Worm (Caenorhabditis elegans) whole organism, L2 larva: ENCODE data around the gene asg-2.

ENCODE experiments used
- C34F6.9 ChIP-seq: fragments of 150-350 bp; optimal IDR thresholded peaks from 2 replicates; lab custom pipeline; 2014; ENCODE audit warnings: missing biosample characterization, missing genetic modification characterization
- F13H6.1 ChIP-seq: sonication (generic microtip); optimal IDR thresholded peaks from 2 replicates; lab custom pipeline; 2016; ENCODE audit warnings: missing genetic modification characterization, missing compliant biosample characterization
- R02D3.7 ChIP-seq: fragments of 150-350 bp; optimal IDR thresholded peaks from 2 replicates; lab custom pipeline; 2014; ENCODE audit warnings: missing biosample characterization, missing genetic modification characterization
- Y55F3AM.14 ChIP-seq: fragments of 200-800 bp; sonication (Bioruptor generic); optimal IDR thresholded peaks from 2 replicates; lab custom pipeline; 2018; ENCODE audit warnings: mild to moderate bottlenecking, missing genetic modification characterization, missing compliant biosample characterization
- ZK546.5 ChIP-seq: sonication (generic microtip); optimal IDR thresholded peaks from 2 replicates; lab custom pipeline; 2017; ENCODE audit warnings: missing biosample characterization, missing genetic modification characterization
- ama-1 ChIP-seq: fragments of 150-350 bp; optimal IDR thresholded peaks from 2 replicates; lab custom pipeline; 2018; ENCODE audit warnings: inconsistent platforms
- blmp-1 ChIP-seq: sonication (generic microtip); optimal IDR thresholded peaks from 2 replicates; lab custom pipeline; 2017; ENCODE audit warnings: missing genetic modification characterization, mild to moderate bottlenecking, missing compliant biosample characterization, antibody characterized with exemption, moderate library complexity; ENCODE audit not compliant: insufficient read depth
- ceh-16 ChIP-seq: fragments of 150-350 bp; optimal IDR thresholded peaks from 2 replicates; lab custom pipeline; 2014; ENCODE audit warnings: missing biosample characterization, missing genetic modification characterization
- ceh-82 ChIP-seq: fragments of 150-350 bp; optimal IDR thresholded peaks from 2 replicates; lab custom pipeline; 2014; ENCODE audit warnings: missing biosample characterization, missing genetic modification characterization
- crh-2 ChIP-seq: sonication (generic microtip); optimal IDR thresholded peaks from 2 replicates; lab custom pipeline; 2017; ENCODE audit warnings: missing biosample characterization, missing genetic modification characterization
- dmd-4 ChIP-seq: sonication (generic microtip); optimal IDR thresholded peaks from 2 replicates; lab custom pipeline; 2017; ENCODE audit warnings: missing biosample characterization, missing genetic modification characterization
- egl-27 ChIP-seq: sonication (generic microtip); optimal IDR thresholded peaks from 3 replicates; lab custom pipeline; 2017; ENCODE audit warnings: missing biosample characterization, missing genetic modification reagents, missing genetic modification characterization
- elt-3 ChIP-seq: sonication (generic microtip); optimal IDR thresholded peaks from 2 replicates; lab custom pipeline; 2017; ENCODE audit warnings: missing biosample characterization, missing genetic modification characterization
- fos-1 ChIP-seq: fragments of 150-350 bp; optimal IDR thresholded peaks from 2 replicates; lab custom pipeline; 2014; ENCODE audit warnings: missing biosample characterization, missing genetic modification characterization
- gmeb-1 ChIP-seq: fragments of 150-350 bp; optimal IDR thresholded peaks from 2 replicates; lab custom pipeline; 2014; ENCODE audit warnings: missing biosample characterization, missing genetic modification characterization
- lin-11 ChIP-seq: fragments of 150-350 bp; sonication (generic microtip); optimal IDR thresholded peaks from 2 replicates; lab custom pipeline; 2014; ENCODE audit warnings: missing biosample characterization, missing genetic modification characterization, inconsistent platforms, mixed read lengths
- lin-13 ChIP-seq: fragments of 150-350 bp; optimal IDR thresholded peaks from 2 replicates; lab custom pipeline; 2014; ENCODE audit warnings: missing biosample characterization, missing genetic modification reagents, missing genetic modification characterization
- lin-39 ChIP-seq: fragments of 150-350 bp; optimal IDR thresholded peaks from 2 replicates; lab custom pipeline; 2014; ENCODE audit warnings: missing biosample characterization, missing genetic modification reagents, missing genetic modification characterization
- lsy-2 ChIP-seq, 2 experiments: fragments of 150-350 bp in 1 of 2; sonication (generic microtip) in 1 of 2; optimal IDR thresholded peaks; 2 replicates each; lab custom pipeline; 2014 to 2017; ENCODE audit warnings: missing biosample characterization in 2 of 2, missing genetic modification characterization in 2 of 2
- mab-5 ChIP-seq: fragments of 150-350 bp; optimal IDR thresholded peaks from 2 replicates; lab custom pipeline; 2014; ENCODE audit warnings: missing biosample characterization, missing genetic modification characterization
- mdl-1 ChIP-seq, 2 experiments: fragments of 150-350 bp in 1 of 2; sonication (generic microtip) in 1 of 2; optimal IDR thresholded peaks; 2 replicates each; lab custom pipeline; 2017; ENCODE audit warnings: missing biosample characterization in 2 of 2, missing genetic modification characterization in 2 of 2
- nhr-10 ChIP-seq: sonication (generic microtip); optimal IDR thresholded peaks from 2 replicates; lab custom pipeline; 2017; ENCODE audit warnings: missing biosample characterization, missing genetic modification characterization
- nhr-129 ChIP-seq: fragments of 150-350 bp; optimal IDR thresholded peaks from 2 replicates; lab custom pipeline; 2014; ENCODE audit warnings: missing biosample characterization, missing genetic modification characterization
- nhr-21 ChIP-seq: fragments of 150-350 bp; optimal IDR thresholded peaks from 2 replicates; lab custom pipeline; 2014; ENCODE audit warnings: missing biosample characterization, missing genetic modification characterization
- nhr-23 ChIP-seq: fragments of 150-350 bp; optimal IDR thresholded peaks from 2 replicates; lab custom pipeline; 2014; ENCODE audit warnings: missing biosample characterization, missing genetic modification reagents, missing genetic modification characterization
- nhr-237 ChIP-seq: fragments of 150-350 bp; optimal IDR thresholded peaks from 2 replicates; lab custom pipeline; 2014; ENCODE audit warnings: missing biosample characterization, missing genetic modification characterization
- sem-4 ChIP-seq: fragments of 150-350 bp; optimal IDR thresholded peaks from 2 replicates; lab custom pipeline; 2014; ENCODE audit warnings: missing biosample characterization, missing genetic modification reagents, missing genetic modification characterization
- skn-1 ChIP-seq: sonication (generic microtip); optimal IDR thresholded peaks from 2 replicates; lab custom pipeline; 2017; ENCODE audit warnings: missing biosample characterization, missing genetic modification characterization
- sma-3 ChIP-seq: sonication (generic microtip); optimal IDR thresholded peaks from 2 replicates; lab custom pipeline; 2016; ENCODE audit warnings: missing genetic modification reagents, missing genetic modification characterization, missing compliant biosample characterization
- sma-9 ChIP-seq, 2 experiments: fragments of 150-350 bp in 1 of 2; sonication (generic microtip) in 1 of 2; optimal IDR thresholded peaks; 2 replicates each; lab custom pipeline; 2014 to 2016; ENCODE audit warnings: missing genetic modification characterization in 2 of 2, mild to moderate bottlenecking in 1 of 2, missing biosample characterization in 1 of 2, missing compliant biosample characterization in 1 of 2, missing genetic modification reagents in 1 of 2, moderate library complexity in 1 of 2
- unc-39 ChIP-seq: fragments of 150-350 bp; optimal IDR thresholded peaks from 2 replicates; lab custom pipeline; 2014; ENCODE audit warnings: missing biosample characterization, missing genetic modification characterization
- unc-55 ChIP-seq: fragments of 150-350 bp; sonication (generic microtip); optimal IDR thresholded peaks from 3 replicates; lab custom pipeline; 2014; ENCODE audit warnings: missing biosample characterization, missing genetic modification reagents, missing genetic modification characterization
- unc-62 ChIP-seq: fragments of 150-350 bp; optimal IDR thresholded peaks from 2 replicates; lab custom pipeline; 2014; ENCODE audit warnings: missing biosample characterization, missing genetic modification reagents, missing genetic modification characterization
- ztf-1 ChIP-seq: fragments of 200-800 bp; sonication (Bioruptor generic); conservative IDR thresholded peaks from 2 replicates; pipeline ENCODE4 v1.3.6; 2022; ENCODE audit warnings: missing genetic modification characterization, missing compliant biosample characterization
- ztf-11 ChIP-seq: sonication (generic microtip); optimal IDR thresholded peaks from 2 replicates; lab custom pipeline; 2017; ENCODE audit warnings: missing biosample characterization, missing genetic modification characterization
- ztf-4 ChIP-seq: fragments of 150-350 bp; optimal IDR thresholded peaks from 2 replicates; lab custom pipeline; 2014; ENCODE audit warnings: missing biosample characterization, missing genetic modification characterization

Gene asg-2

ce11 chrX:6792281-6793003 is 48.6 kb upstream of the asg-2 start:
- TF ChIP-seq crh-2 (tag; lab: Kevin White, UChicago) = peak; percentile 52
- no peak for TF ChIP-seq nhr-237
- TF ChIP-seq unc-39 (tag; lab: Kevin White, UChicago) = no peak
- TF ChIP-seq lin-13 (GFP tag; lab: Kevin White, UChicago) = peak; percentile 1
- no peak for TF ChIP-seq dmd-4 (tag; lab: Kevin White, UChicago)
- peak; percentile 44 for TF ChIP-seq gmeb-1 (tag; lab: Kevin White, UChicago)
- TF ChIP-seq ama-1 (lab: Kevin White, UChicago) = no peak
- no peak for TF ChIP-seq lin-39
- TF ChIP-seq fos-1 (tag; lab: Kevin White, UChicago) = peak; percentile 65
- TF ChIP-seq ztf-11 (tag; lab: Kevin White, UChicago) = no peak
- peak; percentile 49 for TF ChIP-seq sma-9 (GFP tag; optimal IDR thresholded peaks at IDR 0.05; lab: Kevin White, UChicago)
- TF ChIP-seq sma-9 (tag; optimal IDR thresholded peaks at IDR 0.05; lab: Kevin White, UChicago) = no peak
- TF ChIP-seq F13H6.1 (tag; lab: Kevin White, UChicago) = peak; percentile 3
- no peak for TF ChIP-seq nhr-21 (tag; lab: Kevin White, UChicago)
- TF ChIP-seq, all 48 proteins: peak for 6

ce11 chrX:6795843-6796521 is 45.1 kb upstream of the asg-2 start:
- TF ChIP-seq C34F6.9 (tag; lab: Kevin White, UChicago) (no peak), fos-1 (tag; lab: Kevin White, UChicago) (peak; percentile 44), ceh-16 (peak; percentile 87)

- TF ChIP-seq mdl-1 (tag; optimal IDR thresholded peaks at IDR 0.05; lab: Kevin White, UChicago) (no peak), C34F6.9 (tag; lab: Kevin White, UChicago) (no peak), R02D3.7 (tag; lab: Kevin White, UChicago) (no peak), nhr-23 (tag; lab: Kevin White, UChicago) (no peak)
Observed at ce11 chrX:6799776-6800175, 41.3 kb upstream of the asg-2 start, which contains the start of gene M03A8.3. Gene M03A8.3 (plus strand): TSS chrX:6800053.

- TF ChIP-seq ceh-82 (tag; lab: Kevin White, UChicago) = no peak
- no peak for TF ChIP-seq egl-27 (tag; lab: Kevin White, UChicago)
- TF ChIP-seq gmeb-1 (tag; lab: Kevin White, UChicago) = no peak
- no peak for TF ChIP-seq skn-1 (tag; lab: Kevin White, UChicago)
- no peak for TF ChIP-seq ztf-4 (tag; lab: Kevin White, UChicago)
Observed at ce11 chrX:6801546-6801945, 39.5 kb upstream of the asg-2 start.

- TF ChIP-seq lin-13 (GFP tag; lab: Kevin White, UChicago) = no peak
- no peak for TF ChIP-seq egl-27 (tag; lab: Kevin White, UChicago)
- TF ChIP-seq nhr-10 (tag; lab: Kevin White, UChicago) = no peak
- no peak for TF ChIP-seq lin-39
- peak; percentile 38 for TF ChIP-seq C34F6.9 (tag; lab: Kevin White, UChicago)
- TF ChIP-seq unc-62 (GFP tag; lab: Kevin White, UChicago) = no peak
- no peak for TF ChIP-seq ama-1 (lab: Kevin White, UChicago)
- peak; percentile 43 for TF ChIP-seq nhr-129 (tag; lab: Kevin White, UChicago)
- TF ChIP-seq nhr-21 (tag; lab: Kevin White, UChicago) = no peak
- TF ChIP-seq ztf-11 (tag; lab: Kevin White, UChicago) = no peak
Observed at ce11 chrX:6804405-6804804, 36.7 kb upstream of the asg-2 start.

ce11 chrX:6804857-6805256 is 36.2 kb upstream of the asg-2 start:
- peak; percentile 19 for TF ChIP-seq mab-5
- TF ChIP-seq Y55F3AM.14 (GFP tag; lab: Kevin White, UChicago) = no peak
- peak; percentile 57 for TF ChIP-seq fos-1 (tag; lab: Kevin White, UChicago)
- TF ChIP-seq ztf-1 (GFP tag; lab: Robert Waterston, UW) = no peak
- peak; percentile 47 for TF ChIP-seq nhr-129 (tag; lab: Kevin White, UChicago)
- no peak for TF ChIP-seq blmp-1 (tag; lab: Kevin White, UChicago)
- TF ChIP-seq crh-2 (tag; lab: Kevin White, UChicago) = peak; percentile 64
- TF ChIP-seq dmd-4 (tag; lab: Kevin White, UChicago) = no peak
- TF ChIP-seq gmeb-1 (tag; lab: Kevin White, UChicago) = peak; percentile 92
- TF ChIP-seq lin-13 (GFP tag; lab: Kevin White, UChicago) = peak; percentile 30
- no peak for TF ChIP-seq sem-4 (tag; lab: Kevin White, UChicago)
- peak; percentile 12 for TF ChIP-seq sma-3 (GFP tag; lab: Kevin White, UChicago)
- TF ChIP-seq sma-9 (GFP tag; optimal IDR thresholded peaks at IDR 0.05; lab: Kevin White, UChicago) = peak; percentile 79
- no peak for TF ChIP-seq sma-9 (tag; optimal IDR thresholded peaks at IDR 0.05; lab: Kevin White, UChicago)
- TF ChIP-seq ama-1 (lab: Kevin White, UChicago) = peak; percentile 57
- TF ChIP-seq lsy-2 (tag; optimal IDR thresholded peaks at IDR 0.05; lab: Kevin White, UChicago) = peak in 1 of 2 experiments; percentile 65
- peak; percentile 52 for TF ChIP-seq C34F6.9 (tag; lab: Kevin White, UChicago)
- TF ChIP-seq unc-55 (GFP tag; lab: Kevin White, UChicago) = peak; percentile 75
- peak; percentile 17 for TF ChIP-seq nhr-21 (tag; lab: Kevin White, UChicago)
- peak; percentile 17 for TF ChIP-seq lin-11 (tag; lab: Kevin White, UChicago)
- peak; percentile 47 for TF ChIP-seq F13H6.1 (tag; lab: Kevin White, UChicago)
- no peak for TF ChIP-seq elt-3 (tag; lab: Kevin White, UChicago)
- no peak for TF ChIP-seq ZK546.5
